Fruit fly (Drosophila melanogaster) whole organism, prepupa: ENCODE results near the gene NLaz.

Experiments used
- Blimp-1 ChIP-seq: fragments of 200-800 bp; sonication (Bioruptor generic); optimal IDR thresholded peaks from 3 replicates; lab custom pipeline; 2017; ENCODE audit warnings: missing biosample characterization, missing genetic modification characterization, mild to moderate bottlenecking, moderate library complexity, missing genetic modification reagents
- CG10631 ChIP-seq: fragments of 200-800 bp; sonication (Bioruptor generic); optimal IDR thresholded peaks from 2 replicates; lab custom pipeline; 2016; ENCODE audit warnings: missing biosample characterization, missing genetic modification characterization
- CG11762 ChIP-seq: fragments of 200-800 bp; sonication (Bioruptor generic); optimal IDR thresholded peaks from 3 replicates; lab custom pipeline; 2016; ENCODE audit warnings: missing biosample characterization, missing genetic modification characterization; ENCODE audit not compliant: insufficient read depth
- CG11902 ChIP-seq: fragments of 200-800 bp; sonication (Bioruptor generic); optimal IDR thresholded peaks from 3 replicates; lab custom pipeline; 2016; ENCODE audit warnings: missing biosample characterization, missing genetic modification characterization
- CG15336 ChIP-seq: fragments of 200-800 bp; sonication (Bioruptor generic); IDR thresholded peaks from 2 replicates; pipeline ENCODE4 v1.3.6; 2022; ENCODE audit warnings: missing biosample characterization, missing genetic modification characterization
- CG1621 ChIP-seq: fragments of 200-800 bp; sonication (Bioruptor generic); optimal IDR thresholded peaks from 3 replicates; lab custom pipeline; 2018; ENCODE audit warnings: missing biosample characterization, mild to moderate bottlenecking, missing genetic modification characterization
- CG16779 ChIP-seq: fragments of 200-800 bp; sonication (Bioruptor generic); optimal IDR thresholded peaks from 3 replicates; lab custom pipeline; 2017; ENCODE audit warnings: missing biosample characterization, mild to moderate bottlenecking, missing genetic modification characterization
- CG3032 ChIP-seq: fragments of 200-800 bp; optimal IDR thresholded peaks from 2 replicates; lab custom pipeline; 2019; ENCODE audit warnings: missing biosample characterization, mild to moderate bottlenecking, missing genetic modification characterization, moderate library complexity
- CG31627 ChIP-seq: fragments of 200-800 bp; sonication (Bioruptor generic); optimal IDR thresholded peaks from 3 replicates; lab custom pipeline; 2016; ENCODE audit warnings: missing biosample characterization, missing genetic modification characterization
- CG32006 ChIP-seq: fragments of 200-800 bp; sonication (Bioruptor generic); optimal IDR thresholded peaks from 3 replicates; lab custom pipeline; 2017; ENCODE audit warnings: missing biosample characterization, mild to moderate bottlenecking, missing genetic modification characterization
- CG34406 ChIP-seq: fragments of 200-800 bp; sonication (Bioruptor generic); optimal IDR thresholded peaks from 3 replicates; lab custom pipeline; 2016; ENCODE audit warnings: missing biosample characterization, missing genetic modification characterization
- CG3919 ChIP-seq: fragments of 200-800 bp; sonication (Bioruptor generic); optimal IDR thresholded peaks from 3 replicates; lab custom pipeline; 2016; ENCODE audit warnings: missing biosample characterization, missing genetic modification characterization
- CG6276 ChIP-seq: fragments of 200-800 bp; sonication (Bioruptor generic); optimal IDR thresholded peaks from 2 replicates; lab custom pipeline; 2017; ENCODE audit warnings: missing biosample characterization, mild to moderate bottlenecking, missing genetic modification characterization
- CG6792 ChIP-seq: fragments of 200-800 bp; sonication (Bioruptor generic); optimal IDR thresholded peaks from 3 replicates; lab custom pipeline; 2016; ENCODE audit warnings: missing biosample characterization, missing genetic modification characterization
- CG6808 ChIP-seq: fragments of 200-800 bp; sonication (Bioruptor generic); optimal IDR thresholded peaks from 3 replicates; lab custom pipeline; 2017; ENCODE audit warnings: missing biosample characterization, missing genetic modification characterization, mild to moderate bottlenecking, moderate library complexity, missing genetic modification reagents
- CG7368 ChIP-seq: fragments of 200-800 bp; sonication (Bioruptor generic); optimal IDR thresholded peaks from 3 replicates; lab custom pipeline; 2016; ENCODE audit warnings: missing biosample characterization, missing genetic modification characterization
- CG8319 ChIP-seq: fragments of 200-800 bp; sonication (Bioruptor generic); optimal IDR thresholded peaks from 3 replicates; lab custom pipeline; 2016; ENCODE audit warnings: missing biosample characterization, missing genetic modification characterization
- CG8632 ChIP-seq: fragments of 200-800 bp; sonication (Bioruptor generic); optimal IDR thresholded peaks from 3 replicates; lab custom pipeline; 2016; ENCODE audit warnings: missing biosample characterization, missing genetic modification characterization
- CG9139 ChIP-seq: fragments of 200-800 bp; sonication (Bioruptor generic); optimal IDR thresholded peaks from 3 replicates; lab custom pipeline; 2017; ENCODE audit warnings: missing biosample characterization, mild to moderate bottlenecking, missing genetic modification characterization
- Eip78C ChIP-seq: fragments of 200-800 bp; sonication (Bioruptor generic); peaks from one replicate; lab custom pipeline; 2016; ENCODE audit warnings: missing biosample characterization, missing genetic modification characterization
- Eip93F ChIP-seq: fragments of 200-800 bp; sonication (Bioruptor generic); optimal IDR thresholded peaks from 2 replicates; lab custom pipeline; 2016; ENCODE audit warnings: missing biosample characterization, mild to moderate bottlenecking, missing genetic modification characterization
- Ets21C ChIP-seq: fragments of 200-800 bp; sonication (Bioruptor generic); optimal IDR thresholded peaks from 3 replicates; lab custom pipeline; 2016; ENCODE audit warnings: missing biosample characterization, missing genetic modification characterization
- Ets96B ChIP-seq: fragments of 200-800 bp; optimal IDR thresholded peaks from 2 replicates; lab custom pipeline; 2019; ENCODE audit warnings: missing biosample characterization, mild to moderate bottlenecking, missing genetic modification characterization, moderate library complexity
- Hr38 ChIP-seq: sonication (Bioruptor generic); optimal IDR thresholded peaks from 2 replicates; lab custom pipeline; 2016; ENCODE audit warnings: missing biosample characterization, missing genetic modification characterization
- Hr39 ChIP-seq: fragments of 200-800 bp; sonication (Bioruptor generic); optimal IDR thresholded peaks from 2 replicates; lab custom pipeline; 2016; ENCODE audit warnings: missing biosample characterization, missing genetic modification characterization
- Hr4 ChIP-seq: fragments of 200-800 bp; sonication (Bioruptor generic); optimal IDR thresholded peaks from 3 replicates; lab custom pipeline; 2016; ENCODE audit warnings: missing biosample characterization, missing genetic modification characterization
- Lpt ChIP-seq: fragments of 200-800 bp; sonication (Bioruptor generic); optimal IDR thresholded peaks from 3 replicates; lab custom pipeline; 2016; ENCODE audit warnings: missing biosample characterization, missing genetic modification characterization
- Sox102F ChIP-seq: fragments of 200-800 bp; sonication (Bioruptor generic); optimal IDR thresholded peaks from 2 replicates; lab custom pipeline; 2016; ENCODE audit warnings: missing biosample characterization, mild to moderate bottlenecking, missing genetic modification characterization
- Sox14 ChIP-seq: fragments of 200-800 bp; sonication (Bioruptor generic); optimal IDR thresholded peaks from 3 replicates; lab custom pipeline; 2016; ENCODE audit warnings: missing biosample characterization, missing genetic modification characterization
- acj6 ChIP-seq: fragments of 200-800 bp; sonication (Bioruptor generic); optimal IDR thresholded peaks from 3 replicates; lab custom pipeline; 2016; ENCODE audit warnings: missing biosample characterization, missing genetic modification characterization
- cyc ChIP-seq: fragments of 200-800 bp; sonication (Bioruptor generic); optimal IDR thresholded peaks from 3 replicates; lab custom pipeline; 2016; ENCODE audit warnings: missing biosample characterization, missing genetic modification characterization
- dac ChIP-seq: fragments of 200-800 bp; sonication (Bioruptor generic); optimal IDR thresholded peaks from 2 replicates; lab custom pipeline; 2017; ENCODE audit warnings: missing biosample characterization, mild to moderate bottlenecking, missing genetic modification characterization
- dsx ChIP-seq: fragments of 200-800 bp; optimal IDR thresholded peaks from 3 replicates; lab custom pipeline; 2019; ENCODE audit warnings: missing biosample characterization, mild to moderate bottlenecking, missing genetic modification characterization, moderate library complexity; ENCODE audit not compliant: poor library complexity, severe bottlenecking
- eg ChIP-seq: fragments of 200-800 bp; sonication (Bioruptor generic); IDR thresholded peaks from 3 replicates; pipeline ENCODE4 v1.3.6; 2022; ENCODE audit warnings: missing biosample characterization, missing genetic modification characterization
- lz ChIP-seq: fragments of 200-800 bp; sonication (Bioruptor generic); optimal IDR thresholded peaks from 3 replicates; lab custom pipeline; 2016; ENCODE audit warnings: missing biosample characterization, missing genetic modification characterization
- net ChIP-seq: fragments of 200-800 bp; sonication (Bioruptor generic); optimal IDR thresholded peaks from 3 replicates; lab custom pipeline; 2016; ENCODE audit warnings: missing biosample characterization, missing genetic modification characterization
- pdm3 ChIP-seq: fragments of 200-800 bp; sonication (Bioruptor generic); optimal IDR thresholded peaks from 3 replicates; lab custom pipeline; 2016; ENCODE audit warnings: missing biosample characterization, missing genetic modification characterization
- salr ChIP-seq, 2 experiments: fragments of 200-800 bp; sonication (Bioruptor generic); optimal IDR thresholded peaks; 3 replicates each; lab custom pipeline; 2016 to 2018; ENCODE audit warnings: missing biosample characterization in 2 of 2, missing genetic modification characterization in 2 of 2, mild to moderate bottlenecking in 1 of 2
- spab ChIP-seq: fragments of 200-800 bp; sonication (Bioruptor generic); optimal IDR thresholded peaks from 2 replicates; lab custom pipeline; 2017; ENCODE audit warnings: missing biosample characterization, mild to moderate bottlenecking, missing genetic modification characterization, missing genetic modification reagents
- ss ChIP-seq, 2 experiments: fragments of 200-800 bp; sonication (Bioruptor generic); optimal IDR thresholded peaks; 2 replicates in 1 of 2; 3 replicates in 1 of 2; lab custom pipeline; 2017 to 2018; ENCODE audit warnings: mild to moderate bottlenecking in 2 of 2, missing biosample characterization in 2 of 2, missing genetic modification characterization in 2 of 2, moderate library complexity in 1 of 2
- svp ChIP-seq: fragments of 200-800 bp; sonication (Bioruptor generic); peaks from one replicate; lab custom pipeline; 2016; ENCODE audit warnings: missing biosample characterization, missing genetic modification characterization
- topi ChIP-seq: fragments of 200-800 bp; sonication (Bioruptor generic); optimal IDR thresholded peaks from 3 replicates; lab custom pipeline; 2016; ENCODE audit warnings: missing biosample characterization, missing genetic modification characterization
- vri ChIP-seq: fragments of 200-800 bp; sonication (Bioruptor generic); optimal IDR thresholded peaks from 3 replicates; lab custom pipeline; 2016; ENCODE audit warnings: missing biosample characterization, mild to moderate bottlenecking, missing genetic modification characterization

The NLaz gene

dm6 chr2L:1361771-1362632 is at the start of gene NLaz (continued):
- TF ChIP-seq CG6276 (GFP tag; lab: Kevin White, UChicago) (no peak), net (peak; percentile 30), CG6808 (GFP tag; lab: Kevin White, UChicago) (no peak), CG15336 (no peak), CG8319 (no peak), Hr4 (GFP tag; lab: Kevin White, UChicago) (peak; percentile 8), topi (peak; percentile 59), dac (GFP tag; lab: Kevin White, UChicago) (no peak), CG11762 (GFP tag; lab: Kevin White, UChicago) (no peak)

DNA sequence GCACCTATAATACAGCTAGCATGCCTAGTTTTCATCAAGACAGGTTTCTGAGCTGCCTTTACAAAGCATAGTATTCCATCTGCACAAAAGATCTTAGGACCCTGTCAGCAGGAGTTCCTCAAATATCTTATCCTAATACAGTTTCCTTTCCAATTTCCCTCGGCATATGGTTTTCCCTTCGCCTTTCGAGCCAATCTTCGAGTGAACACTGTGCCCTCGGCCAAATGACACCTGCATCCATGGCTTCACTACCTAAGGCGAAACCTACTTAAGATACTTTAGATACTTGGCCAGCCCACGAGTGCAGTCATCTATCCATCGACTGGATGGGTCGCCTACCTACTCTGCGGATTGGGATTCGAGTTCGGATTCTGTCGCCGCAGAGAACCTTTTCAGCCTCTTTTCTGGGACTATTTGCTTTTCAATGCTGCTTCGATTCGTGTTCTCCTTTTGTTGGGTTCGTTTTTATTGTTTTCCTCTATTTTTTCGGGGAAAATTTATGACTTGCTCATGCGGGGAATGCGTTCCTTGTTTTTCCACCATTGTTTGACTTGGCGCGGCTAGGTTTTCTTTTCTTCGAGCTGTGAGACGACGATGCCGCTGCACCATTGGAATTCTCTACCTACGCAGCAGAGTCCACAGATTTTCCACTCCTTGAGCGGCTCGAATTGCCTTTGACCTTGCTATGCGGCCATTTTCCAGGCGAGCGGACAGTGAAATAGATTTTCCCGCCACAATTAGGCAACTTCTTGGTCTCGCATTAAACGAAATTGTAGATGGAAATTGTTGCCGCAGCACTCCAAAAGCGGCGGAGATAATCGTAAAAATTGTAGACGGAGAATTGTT is 49.4 kb upstream of the NLaz start:
- TF ChIP-seq lz (GFP tag; lab: Kevin White, UChicago) (no peak), acj6 (GFP tag; lab: Kevin White, UChicago) (no peak), vri (GFP tag; lab: Kevin White, UChicago) (no peak), cyc (GFP tag; lab: Kevin White, UChicago) (no peak)

DNA sequence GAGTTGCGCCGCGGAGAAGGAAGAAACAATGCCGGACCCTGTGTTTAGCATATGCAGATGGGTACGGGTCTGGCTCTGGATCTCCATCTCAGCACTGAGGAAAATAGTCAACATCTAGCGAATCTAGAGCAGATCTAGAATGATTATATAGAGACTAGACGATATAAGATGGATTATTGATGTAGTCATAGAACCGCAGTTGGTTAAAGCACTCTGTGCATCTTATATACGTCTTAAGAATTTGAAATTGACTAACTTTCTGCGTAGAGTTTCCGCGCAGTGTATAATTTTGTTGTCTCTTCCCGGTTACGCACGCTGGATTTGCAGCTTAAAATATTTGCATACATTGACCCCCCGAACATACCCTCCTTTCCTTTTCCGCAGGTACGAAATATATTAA is 48.1 kb upstream of the NLaz start:
- TF ChIP-seq CG3032 (tag; lab: Kevin White, UChicago) (peak; percentile 37), CG8319 (no peak), Hr39 (peak; percentile 51), CG6808 (GFP tag; lab: Kevin White, UChicago) (peak; percentile 57), cyc (GFP tag; lab: Kevin White, UChicago) (peak; percentile 58), Ets96B (tag; lab: Kevin White, UChicago) (peak; percentile 72), Blimp-1 (GFP tag; lab: Kevin White, UChicago) (no peak), CG34406 (GFP tag; lab: Kevin White, UChicago) (peak; percentile 40), Lpt (GFP tag; lab: Kevin White, UChicago) (peak; percentile 17), salr (GFP tag; optimal IDR thresholded peaks at IDR 0.05; lab: Kevin White, UChicago) (peak in 1 of 2 experiments; percentile 26), CG9139 (GFP tag; lab: Kevin White, UChicago) (peak; percentile 21), CG11902 (peak; percentile 4), pdm3 (GFP tag; lab: Kevin White, UChicago) (peak; percentile 36), CG1621 (tag; lab: Kevin White, UChicago) (peak; percentile 68), Eip78C (GFP tag; lab: Kevin White, UChicago) (peak; percentile 90), acj6 (GFP tag; lab: Kevin White, UChicago) (peak; percentile 48), CG3919 (GFP tag; lab: Kevin White, UChicago) (peak; percentile 58), CG16779 (tag; lab: Kevin White, UChicago) (no peak), Hr38 (no peak), spab (GFP tag; lab: Kevin White, UChicago) (peak; percentile 47), CG31627 (peak; percentile 54), svp (GFP tag; lab: Kevin White, UChicago) (peak; percentile 90), CG7368 (peak; percentile 25), CG6792 (GFP tag; lab: Kevin White, UChicago) (peak; percentile 31), eg (GFP tag; lab: Robert Waterston, UW) (no peak), CG8632 (no peak), dsx (GFP tag; lab: Kevin White, UChicago) (peak; percentile 38), Sox14 (peak; percentile 68), ss (GFP tag; optimal IDR thresholded peaks at IDR 0.05; lab: Kevin White, UChicago) (peak; percentile 40), CG11762 (GFP tag; lab: Kevin White, UChicago) (no peak), CG10631 (peak; percentile 67), Sox102F (GFP tag; lab: Kevin White, UChicago) (peak; percentile 51), Ets21C (peak; percentile 36), CG32006 (GFP tag; lab: Kevin White, UChicago) (peak; percentile 36), CG15336 (no peak), Eip93F (GFP tag; lab: Kevin White, UChicago) (no peak), lz (GFP tag; lab: Kevin White, UChicago) (peak; percentile 59), net (peak; percentile 21)
